Worm (Caenorhabditis elegans): ENCODE data around the gene K12H4.3.

Gene K12H4.3

ce11 chrIII:8033534-8033933 is 12.3 kb upstream of the K12H4.3 start, which contains the start of gene F44B9.10:
Gene F44B9.10 (minus strand): TSS chrIII:8033634.
- no peak for TF ChIP-seq lin-13 (GFP tag; optimal IDR thresholded peaks at IDR 0.05)
- no peak for TF ChIP-seq spr-1 (tag; optimal IDR thresholded peaks at IDR 0.05)
- TF ChIP-seq mes-2 (tag; optimal IDR thresholded peaks at IDR 0.05; ENCODE audit: poor library complexity, severe bottlenecking) = no peak
- no peak for TF ChIP-seq aly-2 (tag; optimal IDR thresholded peaks at IDR 0.05)
- TF ChIP-seq pqm-1 (tag; optimal IDR thresholded peaks at IDR 0.05) = no peak
- no peak for TF ChIP-seq attf-4 (tag; optimal IDR thresholded peaks at IDR 0.05)
- TF ChIP-seq mxl-3 (GFP tag; optimal IDR thresholded peaks at IDR 0.05) = no peak
- TF ChIP-seq nhr-6 (tag; optimal IDR thresholded peaks at IDR 0.05) = no peak
- no peak for TF ChIP-seq fkh-10 (GFP tag; optimal IDR thresholded peaks at IDR 0.05)
- no peak for TF ChIP-seq madf-5 (GFP tag; IDR thresholded peaks at IDR 0.05)
- no peak for TF ChIP-seq fos-1 (tag; optimal IDR thresholded peaks at IDR 0.05)
- no peak for TF ChIP-seq lin-1 (GFP tag; IDR thresholded peaks at IDR 0.05)
- TF ChIP-seq nhr-102 (tag; optimal IDR thresholded peaks at IDR 0.05) = no peak
- TF ChIP-seq nhr-77 (tag; optimal IDR thresholded peaks at IDR 0.05) = no peak

- TF ChIP-seq cey-2 (tag; optimal IDR thresholded peaks at IDR 0.05; ENCODE audit: borderline replicate concordance, insufficient read depth) = no peak
- no peak for TF ChIP-seq saeg-2 (GFP tag; IDR thresholded peaks at IDR 0.05)
- TF ChIP-seq nhr-6 (tag; optimal IDR thresholded peaks at IDR 0.05) = no peak
These were observed 9.8 kb upstream of the K12H4.3 start for ce11 chrIII:8036050-8036449.

ce11 chrIII:8036497-8036896 is 9.3 kb upstream of the K12H4.3 start:
- TF ChIP-seq nhr-28 (tag; optimal IDR thresholded peaks at IDR 0.05) (peak; percentile 1), aly-2 (tag; optimal IDR thresholded peaks at IDR 0.05) (no peak)

- TF ChIP-seq nhr-111 (GFP tag; optimal IDR thresholded peaks at IDR 0.05) = no peak
- no peak for TF ChIP-seq pqm-1 (tag; optimal IDR thresholded peaks at IDR 0.05)
- no peak for TF ChIP-seq D1046.2 (GFP tag; IDR thresholded peaks at IDR 0.05)
- TF ChIP-seq snpc-1.2 (GFP tag; IDR thresholded peaks at IDR 0.05) = no peak
- no peak for TF ChIP-seq dve-1 (tag; optimal IDR thresholded peaks at IDR 0.05; ENCODE audit: insufficient read depth)
- no peak for TF ChIP-seq lsy-2 (tag; optimal IDR thresholded peaks at IDR 0.05)
- TF ChIP-seq attf-4 (tag; optimal IDR thresholded peaks at IDR 0.05) = no peak
- TF ChIP-seq ZK546.5 (tag; optimal IDR thresholded peaks at IDR 0.05) = no peak
- no peak for TF ChIP-seq zag-1 (tag; optimal IDR thresholded peaks at IDR 0.05)
- TF ChIP-seq mxl-3 (GFP tag; optimal IDR thresholded peaks at IDR 0.05) = no peak
- no peak for TF ChIP-seq lin-29 (GFP tag; IDR thresholded peaks at IDR 0.05)
- TF ChIP-seq mep-1 (tag; optimal IDR thresholded peaks at IDR 0.05) = no peak
- no peak for TF ChIP-seq ceh-44 (GFP tag; IDR thresholded peaks at IDR 0.05)
- no peak for TF ChIP-seq F26F4.8 (GFP tag; conservative IDR thresholded peaks at IDR 0.05)
- TF ChIP-seq hlh-30 (tag; optimal IDR thresholded peaks at IDR 0.05; ENCODE audit: insufficient read depth) = no peak
- TF ChIP-seq set-16 (GFP tag; IDR thresholded peaks at IDR 0.05) = no peak
- TF ChIP-seq pha-4 (GFP tag; IDR thresholded peaks at IDR 0.05) = no peak
- TF ChIP-seq pha-4 (tag; optimal IDR thresholded peaks at IDR 0.05) = no peak
- TF ChIP-seq madf-5 (GFP tag; IDR thresholded peaks at IDR 0.05) = no peak
- no peak for TF ChIP-seq lin-15B (tag; optimal IDR thresholded peaks at IDR 0.05)
These were observed 7.9 kb upstream of the K12H4.3 start, which contains the start of gene dpf-6 for ce11 chrIII:8037941-8038340. Gene dpf-6 (plus strand): TSS chrIII:8038241.

ce11 chrIII:8042775-8043174 is 3.1 kb upstream of the K12H4.3 start, which contains the start of gene K12H4.6:
Gene K12H4.6 (minus strand): TSS chrIII:8042875.
- TF ChIP-seq dmd-6 (GFP tag; IDR thresholded peaks at IDR 0.05) = no peak
- no peak for TF ChIP-seq lsy-2 (tag; optimal IDR thresholded peaks at IDR 0.05)
- no peak for TF ChIP-seq mdt-29 (GFP tag; IDR thresholded peaks at IDR 0.05)
- no peak for TF ChIP-seq mep-1 (tag; optimal IDR thresholded peaks at IDR 0.05)
- no peak for TF ChIP-seq set-16 (GFP tag; IDR thresholded peaks at IDR 0.05)
- TF ChIP-seq saeg-2 (GFP tag; IDR thresholded peaks at IDR 0.05) = no peak
- TF ChIP-seq F37D6.2 (tag; optimal IDR thresholded peaks at IDR 0.05) = no peak
- TF ChIP-seq snpc-1.2 (GFP tag; IDR thresholded peaks at IDR 0.05) = no peak
- TF ChIP-seq fos-1 (tag; optimal IDR thresholded peaks at IDR 0.05) = no peak
- TF ChIP-seq lin-39 (tag; optimal IDR thresholded peaks at IDR 0.05) = no peak
- TF ChIP-seq gei-8 (GFP tag; optimal IDR thresholded peaks at IDR 0.05) = no peak
- TF ChIP-seq tag-97 (GFP tag; IDR thresholded peaks at IDR 0.05) = no peak
- no peak for TF ChIP-seq Y105C5A.15 (GFP tag; IDR thresholded peaks at IDR 0.05)
- no peak for TF ChIP-seq spr-3 (GFP tag; optimal IDR thresholded peaks at IDR 0.05)
- TF ChIP-seq Y75B8A.6 (GFP tag; IDR thresholded peaks at IDR 0.05) = no peak
- TF ChIP-seq zag-1 (tag; optimal IDR thresholded peaks at IDR 0.05) = no peak
- no peak for TF ChIP-seq D1046.2 (GFP tag; IDR thresholded peaks at IDR 0.05)
- no peak for TF ChIP-seq rbr-2 (tag; optimal IDR thresholded peaks at IDR 0.05)
- no peak for TF ChIP-seq ceh-44 (GFP tag; IDR thresholded peaks at IDR 0.05)
- TF ChIP-seq hlh-30 (tag; optimal IDR thresholded peaks at IDR 0.05; ENCODE audit: insufficient read depth) = no peak
